Fruit fly (Drosophila melanogaster) whole organism, pupa: ENCODE results near the gene Pex10.

Experiments
- CG17806 ChIP-seq: fragments of 200-800 bp; sonication (Bioruptor generic); optimal IDR thresholded peaks from 2 replicates; lab custom pipeline; 2018; ENCODE audit warnings: missing biosample characterization, mild to moderate bottlenecking, missing genetic modification characterization, moderate library complexity
- CG34367 ChIP-seq: fragments of 200-800 bp; sonication (Bioruptor generic); optimal IDR thresholded peaks from 2 replicates; lab custom pipeline; 2018; ENCODE audit warnings: missing biosample characterization, mild to moderate bottlenecking, missing genetic modification characterization
- CG4496 ChIP-seq: fragments of 200-800 bp; sonication (Bioruptor generic); IDR thresholded peaks from 3 replicates; pipeline ENCODE4 v1.3.6; 2022; ENCODE audit warnings: missing biosample characterization, missing genetic modification characterization
- CG9948 ChIP-seq: fragments of 200-800 bp; sonication (Bioruptor generic); optimal IDR thresholded peaks from 2 replicates; lab custom pipeline; 2018; ENCODE audit warnings: missing biosample characterization, mild to moderate bottlenecking, missing genetic modification characterization, moderate library complexity
- EcR ChIP-seq: fragments of 200-800 bp; sonication (Bioruptor generic); optimal IDR thresholded peaks from 3 replicates; lab custom pipeline; 2019; ENCODE audit warnings: missing biosample characterization, missing genetic modification characterization, mild to moderate bottlenecking, moderate library complexity, missing genetic modification reagents
- gl ChIP-seq: fragments of 200-800 bp; sonication (Bioruptor generic); optimal IDR thresholded peaks from 2 replicates; lab custom pipeline; 2018; ENCODE audit warnings: missing biosample characterization, mild to moderate bottlenecking, missing genetic modification characterization
- rn ChIP-seq: fragments of 200-800 bp; sonication (Bioruptor generic); IDR thresholded peaks from 2 replicates; pipeline ENCODE4 v1.3.6; 2022; ENCODE audit warnings: missing biosample characterization, missing genetic modification characterization

DNA sequence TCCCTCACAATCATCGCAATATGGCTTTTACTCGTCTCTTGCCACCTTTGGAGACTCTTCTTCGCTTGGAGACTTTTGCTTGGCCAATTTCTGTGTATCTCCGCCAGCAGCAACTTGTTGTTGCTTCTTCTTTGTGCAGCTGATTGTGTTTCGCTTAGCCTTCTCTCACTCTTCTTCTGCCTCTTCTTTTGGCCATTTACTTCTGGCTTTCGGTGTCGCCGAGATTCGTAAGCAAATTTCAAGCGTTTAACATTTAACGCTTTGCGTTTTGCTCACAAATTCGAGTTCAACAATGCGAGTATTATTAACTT lies 11.9 kb downstream of the Pex10 start:
- no peak for TF ChIP-seq CG34367 (tag; lab: Kevin White, UChicago)
- no peak for TF ChIP-seq CG4496 (GFP tag; lab: Robert Waterston, UW)
- TF ChIP-seq CG9948, result no peak
- peak; percentile 44 for TF ChIP-seq EcR (GFP tag; lab: Kevin White, UChicago)
- no peak for TF ChIP-seq CG17806 (tag; lab: Kevin White, UChicago)
- TF ChIP-seq rn, result no peak
- no peak for TF ChIP-seq gl (tag; lab: Kevin White, UChicago)
